Worm (Caenorhabditis elegans): ENCODE data around the gene lab-2.
A peak's percentile ranks its signal among the peaks of the same experiment; 100 is the strongest.

The lab-2 gene

DNA sequence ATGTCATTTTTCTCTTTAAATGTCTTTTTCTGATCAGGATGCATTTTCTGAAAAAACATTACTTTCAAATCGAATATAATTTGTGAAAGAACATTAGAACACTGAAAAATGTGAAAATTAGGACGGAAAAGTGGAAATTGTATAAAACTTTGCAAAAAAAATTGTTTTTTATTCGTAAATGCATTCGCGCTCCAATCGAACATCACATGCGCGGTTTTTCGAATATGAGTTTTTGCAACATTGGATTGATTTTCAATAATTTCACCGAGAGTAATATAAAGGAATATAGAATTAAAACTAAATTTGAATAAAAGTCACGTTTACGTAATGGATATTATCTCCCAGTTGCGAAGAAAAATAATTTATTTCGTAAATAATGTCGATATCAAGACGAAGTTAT is 52.2 kb downstream of the lab-2 start, which contains the start of the genes spot-1 and B0361.11 (continued):
- TF ChIP-seq rnt-1 (tag; optimal IDR thresholded peaks at IDR 0.05), result peak; percentile 76
- TF ChIP-seq lin-13 (GFP tag; optimal IDR thresholded peaks at IDR 0.05), result peak; percentile 53
- TF ChIP-seq alr-1 (tag; optimal IDR thresholded peaks at IDR 0.05; ENCODE audit: borderline replicate concordance), result no peak
- no peak for TF ChIP-seq nhr-77 (tag; optimal IDR thresholded peaks at IDR 0.05)
- peak; percentile 62 for TF ChIP-seq lin-14 (GFP tag; optimal IDR thresholded peaks at IDR 0.05)
- no peak for TF ChIP-seq pax-3 (tag; optimal IDR thresholded peaks at IDR 0.05)
- TF ChIP-seq egl-27 (tag; optimal IDR thresholded peaks at IDR 0.05), result no peak
- no peak for TF ChIP-seq aly-2 (tag; optimal IDR thresholded peaks at IDR 0.05)
- no peak for TF ChIP-seq nhr-84 (tag; optimal IDR thresholded peaks at IDR 0.05)
- no peak for TF ChIP-seq ets-5 (GFP tag; IDR thresholded peaks at IDR 0.05)
- TF ChIP-seq mdl-1 (tag; optimal IDR thresholded peaks at IDR 0.05), result peak in 1 of 2 experiments; percentile 11
- TF ChIP-seq nhr-237 (tag; optimal IDR thresholded peaks at IDR 0.05), result no peak
- no peak for TF ChIP-seq zag-1 (tag; optimal IDR thresholded peaks at IDR 0.05)
- no peak for TF ChIP-seq C34B4.2 (tag; optimal IDR thresholded peaks at IDR 0.05)
- TF ChIP-seq unc-98 (GFP tag; IDR thresholded peaks at IDR 0.05), result no peak
- TF ChIP-seq C16A3.4 (tag; optimal IDR thresholded peaks at IDR 0.05), result peak; percentile 72
- TF ChIP-seq nhr-71 (tag; optimal IDR thresholded peaks at IDR 0.05), result peak; percentile 79
- TF ChIP-seq nhr-76 (tag; optimal IDR thresholded peaks at IDR 0.05), result no peak
- TF ChIP-seq lsy-2 (tag; optimal IDR thresholded peaks at IDR 0.05), result peak; percentile 78 to 89
- peak; percentile 27 for TF ChIP-seq lin-39 (tag; optimal IDR thresholded peaks at IDR 0.05)
- peak; percentile 32 for TF ChIP-seq jun-1 (tag; optimal IDR thresholded peaks at IDR 0.05)
- TF ChIP-seq snu-23 (GFP tag; optimal IDR thresholded peaks at IDR 0.05), result peak; percentile 81
- peak; percentile 55 for TF ChIP-seq blmp-1 (tag; optimal IDR thresholded peaks at IDR 0.05)
- TF ChIP-seq egl-13 (tag; optimal IDR thresholded peaks at IDR 0.05), result peak; percentile 22
- TF ChIP-seq swsn-7 (tag; optimal IDR thresholded peaks at IDR 0.05), result peak; percentile 57
- TF ChIP-seq unc-86 (tag; optimal IDR thresholded peaks at IDR 0.05), result peak; percentile 31
- TF ChIP-seq nhr-11 (tag; optimal IDR thresholded peaks at IDR 0.05), result no peak
- TF ChIP-seq grh-1 (GFP tag; IDR thresholded peaks at IDR 0.05), result peak; percentile 43
- TF ChIP-seq nhr-47 (tag; optimal IDR thresholded peaks at IDR 0.05), result peak; percentile 77
- TF ChIP-seq hpl-2 (GFP tag; optimal IDR thresholded peaks at IDR 0.05), result no peak
- no peak for TF ChIP-seq ztf-4 (tag; optimal IDR thresholded peaks at IDR 0.05)
- TF ChIP-seq nhr-12 (tag; optimal IDR thresholded peaks at IDR 0.05), result no peak
- TF ChIP-seq ceh-63 (GFP tag; optimal IDR thresholded peaks at IDR 0.05), result no peak
- peak; percentile 93 to 97 (median 97) for TF ChIP-seq dpl-1 (GFP tag; optimal IDR thresholded peaks at IDR 0.05)
- TF ChIP-seq sox-4 (tag; optimal IDR thresholded peaks at IDR 0.05), result peak; percentile 0
- TF ChIP-seq irx-1 (tag; optimal IDR thresholded peaks at IDR 0.05), result peak; percentile 39
- TF ChIP-seq xbp-1 (tag; optimal IDR thresholded peaks at IDR 0.05), result peak; percentile 68
- TF ChIP-seq nhr-90 (tag; optimal IDR thresholded peaks at IDR 0.05; ENCODE audit: poor library complexity), result peak; percentile 52
- peak; percentile 72 for TF ChIP-seq snpc-4 (tag; optimal IDR thresholded peaks at IDR 0.05)
- TF ChIP-seq ceh-8 (GFP tag; optimal IDR thresholded peaks at IDR 0.05), result no peak
- peak; percentile 53 for TF ChIP-seq lin-15B (tag; optimal IDR thresholded peaks at IDR 0.05)
- TF ChIP-seq tlp-1 (tag; optimal IDR thresholded peaks at IDR 0.05), result no peak
- peak; percentile 31 for TF ChIP-seq C04F5.9 (tag; optimal IDR thresholded peaks at IDR 0.05)
- no peak for TF ChIP-seq fkh-10 (GFP tag; optimal IDR thresholded peaks at IDR 0.05)
- no peak for TF ChIP-seq zip-4 (GFP tag; optimal IDR thresholded peaks at IDR 0.05)
- TF ChIP-seq nhr-20 (tag; optimal IDR thresholded peaks at IDR 0.05), result peak; percentile 70
- TF ChIP-seq skn-1 (tag; optimal IDR thresholded peaks at IDR 0.05), result peak; percentile 25
- TF ChIP-seq mep-1 (tag; optimal IDR thresholded peaks at IDR 0.05), result peak; percentile 55
- TF ChIP-seq mab-9 (GFP tag; IDR thresholded peaks at IDR 0.05), result no peak
